Worm (Caenorhabditis elegans) whole organism, mixed stage, embryonic: ENCODE results near the gene ZK675.4.

ENCODE experiments used
- ceh-43 ChIP-seq: fragments of 200-800 bp; sonication (Bioruptor generic); optimal IDR thresholded peaks from 2 replicates; lab custom pipeline; 2018; ENCODE audit warnings: mild to moderate bottlenecking, missing genetic modification characterization, moderate library complexity, missing compliant biosample characterization
- elt-1 ChIP-seq: sonication (generic microtip); optimal IDR thresholded peaks from 2 replicates; lab custom pipeline; 2017; ENCODE audit warnings: missing genetic modification characterization, mild to moderate bottlenecking, missing compliant biosample characterization, antibody characterized with exemption, moderate library complexity, borderline replicate concordance; ENCODE audit not compliant: insufficient read depth
- pha-4 ChIP-seq: fragments of 150-350 bp; optimal IDR thresholded peaks from 2 replicates; lab custom pipeline; 2018; ENCODE audit warnings: missing biosample characterization, missing genetic modification reagents, missing genetic modification characterization
- sptf-1 ChIP-seq: sonication (generic microtip); optimal IDR thresholded peaks from 2 replicates; lab custom pipeline; 2017; ENCODE audit warnings: mild to moderate bottlenecking, missing genetic modification characterization, moderate library complexity, missing compliant biosample characterization
- zip-8 ChIP-seq: fragments of 150-350 bp; optimal IDR thresholded peaks from 2 replicates; lab custom pipeline; 2014; ENCODE audit warnings: missing biosample characterization, missing genetic modification characterization

DNA sequence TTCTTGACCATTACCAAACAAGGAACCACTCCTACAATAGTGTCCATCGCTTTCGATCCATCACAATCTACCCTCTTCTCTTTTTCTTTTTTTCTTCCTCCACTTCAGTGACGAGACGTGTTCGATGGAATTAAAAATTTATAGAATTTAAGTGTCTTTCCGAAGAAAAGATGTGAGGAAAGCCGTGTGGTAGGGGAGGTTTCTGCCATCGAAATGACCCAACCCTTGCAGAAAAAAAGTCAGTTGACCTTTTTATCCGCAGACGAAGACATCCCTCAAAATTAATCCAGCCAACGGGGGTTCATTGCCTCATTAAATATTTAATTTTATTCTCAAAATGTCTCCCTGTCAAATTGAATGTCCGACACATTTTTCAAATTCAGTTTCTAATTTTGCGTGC is 44.4 kb downstream of the ZK675.4 start:
- TF ChIP-seq pha-4 (no peak), sptf-1 (no peak), zip-8 (no peak), elt-1 (no peak), ceh-43 (no peak)
